Fruit fly (Drosophila melanogaster) whole organism, larva: ENCODE measurements around the gene Lint-O.

Experiments used
- noc ChIP-seq: fragments of 200-800 bp; sonication (Bioruptor generic); optimal IDR thresholded peaks from 3 replicates; lab custom pipeline; 2019; ENCODE audit warnings: missing biosample characterization, mild to moderate bottlenecking, missing genetic modification characterization, moderate library complexity

Lint-O gene

DNA sequence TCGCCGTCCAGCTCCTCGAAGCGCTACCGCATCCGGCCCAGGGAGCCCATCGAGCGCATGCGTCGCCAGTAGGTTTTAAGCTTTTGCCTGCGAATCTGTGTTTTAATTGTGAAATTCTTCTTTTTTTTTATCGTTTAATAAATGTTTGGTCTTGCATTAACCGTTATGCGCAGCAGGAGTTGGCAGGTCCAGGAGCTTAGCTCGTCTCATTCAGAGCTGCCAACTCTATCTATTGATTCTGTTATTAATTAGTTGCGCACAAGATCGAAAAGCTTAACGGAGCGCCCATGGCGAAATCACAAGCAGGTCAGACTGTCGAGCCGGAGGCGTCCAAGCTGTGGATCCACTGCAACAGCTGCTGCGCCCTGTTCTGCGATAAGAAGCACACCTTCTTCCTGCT is 27.9 kb downstream of the Lint-O start, which contains the start of gene vilya:
Gene vilya (plus strand): TSS at position 259 of the 400 bp plus-strand sequence.
- TF ChIP-seq noc (tag; lab: Kevin White, UChicago): no peak

- no peak for TF ChIP-seq noc (tag; lab: Kevin White, UChicago)
Observed at dm6 chrX:2727506-2727905, 29.0 kb downstream of the Lint-O start, which contains the start of gene dwg. dwg (plus strand) TSS chrX:2727698.

DNA sequence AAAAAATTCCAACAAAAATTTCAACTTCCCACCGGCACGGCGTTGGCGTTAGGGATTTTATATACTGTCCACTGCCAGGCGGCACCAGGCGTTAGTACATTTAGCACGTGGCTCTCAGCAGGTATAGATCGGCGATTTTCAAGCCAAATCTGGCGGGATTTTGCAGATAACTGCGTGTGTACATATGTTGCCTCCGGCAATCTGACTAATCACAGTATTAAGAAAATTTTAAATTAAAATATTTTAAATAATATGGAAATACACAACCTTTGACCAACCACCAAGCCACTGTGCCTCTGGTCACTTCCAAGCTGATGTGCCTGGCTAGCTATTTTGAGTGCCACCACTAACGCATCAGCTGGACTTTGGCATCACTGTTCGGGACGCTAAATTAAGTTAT is 33.6 kb downstream of the Lint-O start, which contains the start of the genes ttm50 and CG2712:
Gene ttm50 (minus strand): TSS at position 64 of the 400 bp plus-strand sequence.
Gene CG2712 (plus strand): TSS at position 343 of the 400 bp plus-strand sequence.
- TF ChIP-seq noc (tag; lab: Kevin White, UChicago): peak; percentile 58

DNA sequence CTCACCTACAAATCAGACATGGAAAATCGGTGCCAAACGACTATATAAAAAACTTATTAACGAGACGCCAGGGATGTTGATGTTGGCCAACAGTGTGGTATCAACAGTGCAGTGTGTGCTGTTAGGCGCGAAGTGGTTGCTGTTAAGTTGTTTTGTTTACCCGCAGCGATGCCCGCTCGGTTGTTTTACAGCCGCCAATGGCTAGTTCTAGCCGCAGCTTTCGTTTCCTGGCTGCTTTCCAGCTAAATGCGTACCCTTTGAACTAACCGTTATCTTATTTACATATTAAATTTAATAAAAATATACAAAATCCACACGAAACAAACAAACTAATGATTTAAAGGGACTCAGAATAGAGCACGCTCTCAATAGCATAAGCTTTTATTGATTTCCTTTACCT is 40.2 kb downstream of the Lint-O start, which contains the start of gene crm:
Gene crm (minus strand): TSS at position 111 of the 400 bp plus-strand sequence.
- no peak for TF ChIP-seq noc (tag; lab: Kevin White, UChicago)

dm6 chrX:2740084-2740483 is 41.6 kb downstream of the Lint-O start, which contains the start of gene kirre:
kirre (plus strand) TSS chrX:2740384.
- TF ChIP-seq noc (tag; lab: Kevin White, UChicago): no peak

- TF ChIP-seq noc (tag; lab: Kevin White, UChicago): no peak
Observed at dm6 chrX:2742067-2742466, 43.6 kb downstream of the Lint-O start.

DNA sequence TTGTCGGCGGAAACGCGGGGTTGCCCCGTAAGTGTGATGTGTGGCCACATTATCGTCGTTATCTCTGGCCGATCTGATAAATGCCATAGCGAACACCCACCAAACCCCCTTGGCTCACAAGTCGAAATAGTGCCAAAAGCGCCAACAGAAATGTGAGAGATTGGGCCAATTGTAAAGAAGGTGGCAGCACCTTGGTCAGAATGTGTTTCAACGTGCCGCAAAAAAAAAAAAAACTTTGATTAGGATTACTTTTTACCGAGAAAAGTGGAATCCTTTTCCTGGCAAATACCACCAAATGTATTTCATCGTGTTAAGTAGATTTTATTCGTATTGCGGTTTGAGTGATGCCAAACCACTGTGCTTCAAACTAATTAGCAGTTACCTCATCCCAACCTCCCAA is 44.5 kb downstream of the Lint-O start:
- peak; percentile 89 for TF ChIP-seq noc (tag; lab: Kevin White, UChicago)

dm6 chrX:2743601-2744000 is 45.1 kb downstream of the Lint-O start:
- no peak for TF ChIP-seq noc (tag; lab: Kevin White, UChicago)

dm6 chrX:2744042-2744441 is 45.5 kb downstream of the Lint-O start, which contains the start of gene Syx4:
Syx4 (minus strand) TSS chrX:2744076.
- TF ChIP-seq noc (tag; lab: Kevin White, UChicago): peak; percentile 93

- no peak for TF ChIP-seq noc (tag; lab: Kevin White, UChicago)
Observed at dm6 chrX:2749693-2750092, 51.2 kb downstream of the Lint-O start.
